Worm (Caenorhabditis elegans) whole organism, L1 larva: Measurements from ENCODE around the gene tpst-2.

ENCODE experiments used
- C04F5.9 ChIP-seq: sonication (generic microtip); optimal IDR thresholded peaks from 2 replicates; lab custom pipeline; 2016; ENCODE audit warnings: missing genetic modification characterization, missing compliant biosample characterization
- F16B12.6 ChIP-seq: fragments of 150-350 bp; optimal IDR thresholded peaks from 2 replicates; lab custom pipeline; 2014; ENCODE audit warnings: missing biosample characterization, missing genetic modification characterization
- Y116A8C.19 ChIP-seq: sonication (generic microtip); optimal IDR thresholded peaks from 2 replicates; lab custom pipeline; 2016; ENCODE audit warnings: missing compliant biosample characterization, missing genetic modification characterization, borderline replicate concordance
- alr-1 ChIP-seq: fragments of 200-800 bp; sonication (Bioruptor generic); optimal IDR thresholded peaks from 2 replicates; lab custom pipeline; 2018; ENCODE audit warnings: borderline replicate concordance, mild to moderate bottlenecking, missing genetic modification characterization, missing compliant biosample characterization
- aly-2 ChIP-seq: fragments of 150-350 bp; optimal IDR thresholded peaks from 2 replicates; lab custom pipeline; 2014; ENCODE audit warnings: missing biosample characterization, missing genetic modification characterization
- ceh-88 ChIP-seq: fragments of 200-800 bp; sonication (Bioruptor generic); IDR thresholded peaks from 2 replicates; pipeline ENCODE4 v1.3.6; 2022; ENCODE audit warnings: missing genetic modification characterization, missing compliant biosample characterization
- ceh-90 ChIP-seq: sonication (generic microtip); optimal IDR thresholded peaks from 2 replicates; lab custom pipeline; 2016; ENCODE audit warnings: missing genetic modification characterization, missing compliant biosample characterization
- dsc-1 ChIP-seq: sonication (generic microtip); optimal IDR thresholded peaks from 2 replicates; lab custom pipeline; 2016; ENCODE audit warnings: mild to moderate bottlenecking, missing genetic modification characterization, missing compliant biosample characterization
- efl-1 ChIP-seq, 4 experiments: fragments of 150-350 bp; optimal IDR thresholded peaks in 3 of 4; peaks in 1 of 4; 1 replicate in 1 of 4; 2 replicates in 3 of 4; lab custom pipeline; 2014; ENCODE audit warnings: missing biosample characterization in 2 of 4, missing genetic modification characterization in 2 of 4, missing genetic modification reagents in 2 of 4
- efl-3 ChIP-seq: fragments of 200-800 bp; sonication (Bioruptor generic); optimal IDR thresholded peaks from 2 replicates; lab custom pipeline; 2018; ENCODE audit warnings: mild to moderate bottlenecking, missing genetic modification characterization, missing compliant biosample characterization
- egl-13 ChIP-seq: sonication (generic microtip); optimal IDR thresholded peaks from 2 replicates; lab custom pipeline; 2016; ENCODE audit warnings: missing genotype, missing genetic modification reagents, missing genetic modification characterization, missing compliant biosample characterization
- fkh-4 ChIP-seq: sonication (generic microtip); optimal IDR thresholded peaks from 2 replicates; lab custom pipeline; 2016; ENCODE audit warnings: missing compliant biosample characterization, missing genetic modification characterization, borderline replicate concordance
- grh-1 ChIP-seq: fragments of 200-800 bp; sonication (Bioruptor generic); IDR thresholded peaks from 2 replicates; pipeline ENCODE4 v1.3.6; 2022; ENCODE audit warnings: missing genetic modification reagents, missing genetic modification characterization, missing compliant biosample characterization
- hlh-17 ChIP-seq: fragments of 200-800 bp; sonication (Bioruptor generic); optimal IDR thresholded peaks from 2 replicates; lab custom pipeline; 2018; ENCODE audit warnings: missing genetic modification characterization, mild to moderate bottlenecking, missing compliant biosample characterization, moderate library complexity, borderline replicate concordance
- lin-13 ChIP-seq: fragments of 150-350 bp; optimal IDR thresholded peaks from 2 replicates; lab custom pipeline; 2014; ENCODE audit warnings: missing biosample characterization, missing genetic modification reagents, missing genetic modification characterization
- lin-15B ChIP-seq: fragments of 150-350 bp; sonication (generic microtip); optimal IDR thresholded peaks from 3 replicates; lab custom pipeline; 2014; ENCODE audit warnings: missing biosample characterization, missing genetic modification characterization
- lsy-2 ChIP-seq, 2 experiments: fragments of 150-350 bp; optimal IDR thresholded peaks; 2 replicates each; lab custom pipeline; 2014; ENCODE audit warnings: missing biosample characterization in 2 of 2, missing genetic modification characterization in 2 of 2
- mdl-1 ChIP-seq, 2 experiments: fragments of 150-350 bp; optimal IDR thresholded peaks; 2 replicates each; lab custom pipeline; 2014 to 2017; ENCODE audit warnings: missing biosample characterization in 2 of 2, missing genetic modification characterization in 2 of 2, inconsistent platforms in 1 of 2
- nhr-12 ChIP-seq: sonication (generic microtip); optimal IDR thresholded peaks from 2 replicates; lab custom pipeline; 2017; ENCODE audit warnings: missing biosample characterization, missing genetic modification characterization
- nhr-237 ChIP-seq: fragments of 150-350 bp; optimal IDR thresholded peaks from 2 replicates; lab custom pipeline; 2014; ENCODE audit warnings: missing biosample characterization, missing genetic modification characterization
- nhr-28 ChIP-seq: fragments of 150-350 bp; optimal IDR thresholded peaks from 2 replicates; lab custom pipeline; 2014; ENCODE audit warnings: missing biosample characterization, missing genetic modification characterization
- nhr-71 ChIP-seq: sonication (generic microtip); optimal IDR thresholded peaks from 2 replicates; lab custom pipeline; 2016; ENCODE audit warnings: mild to moderate bottlenecking, missing genetic modification characterization, moderate library complexity, missing compliant biosample characterization
- nhr-76 ChIP-seq: sonication (generic microtip); optimal IDR thresholded peaks from 2 replicates; lab custom pipeline; 2017; ENCODE audit warnings: missing biosample characterization, missing genetic modification characterization
- nhr-77 ChIP-seq: fragments of 150-350 bp; optimal IDR thresholded peaks from 2 replicates; lab custom pipeline; 2014; ENCODE audit warnings: missing biosample characterization, missing genetic modification characterization
- nhr-84 ChIP-seq: sonication (generic microtip); optimal IDR thresholded peaks from 2 replicates; lab custom pipeline; 2017; ENCODE audit warnings: missing biosample characterization, missing genetic modification characterization
- nhr-85 ChIP-seq: sonication (generic microtip); peaks from one replicate; lab custom pipeline; 2016; ENCODE audit warnings: missing genetic modification characterization, inconsistent platforms, missing compliant biosample characterization
- snpc-4 ChIP-seq: fragments of 150-350 bp; optimal IDR thresholded peaks from 2 replicates; lab custom pipeline; 2014; ENCODE audit warnings: missing biosample characterization, missing genetic modification characterization
- sup-37 ChIP-seq: fragments of 200-800 bp; sonication (Bioruptor generic); optimal IDR thresholded peaks from 2 replicates; lab custom pipeline; 2018; ENCODE audit warnings: mild to moderate bottlenecking, missing genetic modification characterization, missing compliant biosample characterization
- swsn-7 ChIP-seq: sonication (generic microtip); optimal IDR thresholded peaks from 2 replicates; lab custom pipeline; 2016; ENCODE audit warnings: missing genetic modification characterization, missing compliant biosample characterization
- tbx-2 ChIP-seq: sonication (generic microtip); optimal IDR thresholded peaks from 2 replicates; lab custom pipeline; 2016; ENCODE audit warnings: missing genetic modification characterization, missing compliant biosample characterization
- tlp-1 ChIP-seq: fragments of 150-350 bp; optimal IDR thresholded peaks from 2 replicates; lab custom pipeline; 2014; ENCODE audit warnings: missing biosample characterization, missing genetic modification characterization
- unc-130 ChIP-seq: fragments of 150-350 bp; optimal IDR thresholded peaks from 2 replicates; lab custom pipeline; 2017; ENCODE audit warnings: missing biosample characterization, missing genetic modification characterization, inconsistent platforms
- unc-30 ChIP-seq: sonication (generic microtip); optimal IDR thresholded peaks from 2 replicates; lab custom pipeline; 2017; ENCODE audit warnings: missing biosample characterization, missing genetic modification characterization
- xbp-1 ChIP-seq: sonication (generic microtip); optimal IDR thresholded peaks from 2 replicates; lab custom pipeline; 2016; ENCODE audit warnings: missing genetic modification characterization, missing compliant biosample characterization
- zag-1 ChIP-seq: fragments of 150-350 bp; optimal IDR thresholded peaks from 2 replicates; lab custom pipeline; 2014; ENCODE audit warnings: missing biosample characterization, missing genetic modification characterization
- zip-4 ChIP-seq: fragments of 200-800 bp; sonication (Bioruptor generic); optimal IDR thresholded peaks from 2 replicates; lab custom pipeline; 2018; ENCODE audit warnings: mild to moderate bottlenecking, missing genetic modification characterization, moderate library complexity, missing compliant biosample characterization
- ztf-11 ChIP-seq, 2 experiments: sonication (generic microtip); optimal IDR thresholded peaks; 2 replicates each; lab custom pipeline; 2016 to 2017; ENCODE audit warnings: missing genetic modification characterization in 2 of 2, missing biosample characterization in 1 of 2, missing compliant biosample characterization in 1 of 2
- ztf-4 ChIP-seq: fragments of 150-350 bp; optimal IDR thresholded peaks from 2 replicates; lab custom pipeline; 2014; ENCODE audit warnings: missing biosample characterization, missing genetic modification characterization

tpst-2 gene

ce11 chrIII:770958-771357 lies at the start of gene tpst-2:
Gene tpst-2, plus strand, starts transcription at chrIII:771258.
- TF ChIP-seq ztf-11 (tag; optimal IDR thresholded peaks at IDR 0.05; lab: Kevin White, UChicago) (no peak), Y116A8C.19 (tag; lab: Kevin White, UChicago) (no peak), unc-130 (no peak), F16B12.6 (tag; lab: Kevin White, UChicago) (no peak), zag-1 (tag; lab: Kevin White, UChicago) (no peak), nhr-12 (tag; lab: Kevin White, UChicago) (no peak), dsc-1 (tag; lab: Kevin White, UChicago) (no peak), hlh-17 (GFP tag; lab: Kevin White, UChicago) (no peak), egl-13 (tag; lab: Kevin White, UChicago) (no peak), nhr-71 (tag; lab: Kevin White, UChicago) (no peak), ztf-4 (tag; lab: Kevin White, UChicago) (no peak), tbx-2 (tag; lab: Kevin White, UChicago) (no peak), nhr-84 (no peak)

- TF ChIP-seq nhr-76 (tag; lab: Kevin White, UChicago) (no peak), zip-4 (no peak), tlp-1 (tag; lab: Kevin White, UChicago) (no peak), sup-37 (GFP tag; lab: Kevin White, UChicago) (no peak), swsn-7 (tag; lab: Kevin White, UChicago) (no peak), snpc-4 (no peak), mdl-1 (tag; optimal IDR thresholded peaks at IDR 0.05; lab: Kevin White, UChicago) (no peak), zag-1 (tag; lab: Kevin White, UChicago) (no peak), aly-2 (tag; lab: Kevin White, UChicago) (no peak), nhr-12 (tag; lab: Kevin White, UChicago) (no peak), nhr-28 (tag; lab: Kevin White, UChicago) (no peak), alr-1 (tag; lab: Kevin White, UChicago) (no peak), F16B12.6 (tag; lab: Kevin White, UChicago) (no peak), grh-1 (GFP tag; lab: Robert Waterston, UW) (no peak), efl-1 (optimal IDR thresholded peaks at IDR 0.05; lab: Kevin White, UChicago) (no peak), efl-1 (GFP tag; optimal IDR thresholded peaks at IDR 0.05 in 1 of 2; lab: Kevin White, UChicago) (no peak), ceh-88 (no peak), lin-13 (GFP tag; lab: Kevin White, UChicago) (no peak)
These were observed 46.2 kb upstream of the tpst-2 start, which contains the start of gene flp-24 for ce11 chrIII:724819-725218. Gene flp-24, plus strand, starts transcription at chrIII:725119.

ce11 chrIII:728074-728473 lies 43.0 kb upstream of the tpst-2 start:
- peak; percentile 70 for TF ChIP-seq nhr-85 (tag; lab: Kevin White, UChicago)
- TF ChIP-seq F16B12.6 (tag; lab: Kevin White, UChicago), result no peak

- no peak for TF ChIP-seq F16B12.6 (tag; lab: Kevin White, UChicago)
- no peak for TF ChIP-seq efl-1 (optimal IDR thresholded peaks at IDR 0.05; lab: Kevin White, UChicago)
- TF ChIP-seq efl-1 (GFP tag; optimal IDR thresholded peaks at IDR 0.05 in 1 of 2; lab: Kevin White, UChicago), result peak in 1 of 2 experiments; percentile 4
These were observed 42.4 kb upstream of the tpst-2 start for ce11 chrIII:728694-729093.

- TF ChIP-seq nhr-77 (tag; lab: Kevin White, UChicago) (no peak), lsy-2 (tag; optimal IDR thresholded peaks at IDR 0.05; lab: Kevin White, UChicago) (no peak), xbp-1 (tag; lab: Kevin White, UChicago) (no peak), C04F5.9 (no peak), ceh-90 (tag; lab: Kevin White, UChicago) (no peak), dsc-1 (tag; lab: Kevin White, UChicago) (no peak), fkh-4 (no peak), efl-3 (no peak), nhr-237 (tag; lab: Kevin White, UChicago) (no peak), Y116A8C.19 (tag; lab: Kevin White, UChicago) (no peak), unc-30 (tag; lab: Kevin White, UChicago) (no peak), lin-15B (no peak)
These were observed 30.7 kb upstream of the tpst-2 start, which contains the start of gene idpp-1 for ce11 chrIII:740382-740781. Gene idpp-1, plus strand, starts transcription at chrIII:740682.
